Worm (Caenorhabditis elegans): ENCODE data around the gene fbxa-182.

Gene fbxa-182

DNA sequence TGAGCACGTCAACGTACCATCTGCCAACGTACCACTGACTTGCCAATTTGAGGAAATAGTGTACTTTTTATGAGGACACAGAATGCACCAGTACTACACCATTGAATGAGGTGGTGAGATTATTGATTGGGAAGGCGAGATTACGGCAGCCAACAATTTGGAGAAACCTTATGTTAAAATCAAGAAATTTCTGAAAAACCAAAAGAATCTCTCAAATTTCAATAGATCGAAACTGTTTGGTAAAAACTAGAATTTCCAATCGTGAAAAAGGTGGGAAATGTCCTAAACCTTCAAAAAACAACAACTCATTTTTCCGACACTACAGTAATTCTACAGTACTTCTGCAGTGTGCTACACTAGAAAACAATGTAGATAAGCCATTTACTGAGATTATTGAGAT lies 19.4 kb upstream of the fbxa-182 start, which contains the start of gene ceh-86 (continued):
- no peak for TF ChIP-seq snpc-4 (tag; optimal IDR thresholded peaks at IDR 0.05)
- TF ChIP-seq sdz-12 (GFP tag; optimal IDR thresholded peaks at IDR 0.05) = no peak

DNA sequence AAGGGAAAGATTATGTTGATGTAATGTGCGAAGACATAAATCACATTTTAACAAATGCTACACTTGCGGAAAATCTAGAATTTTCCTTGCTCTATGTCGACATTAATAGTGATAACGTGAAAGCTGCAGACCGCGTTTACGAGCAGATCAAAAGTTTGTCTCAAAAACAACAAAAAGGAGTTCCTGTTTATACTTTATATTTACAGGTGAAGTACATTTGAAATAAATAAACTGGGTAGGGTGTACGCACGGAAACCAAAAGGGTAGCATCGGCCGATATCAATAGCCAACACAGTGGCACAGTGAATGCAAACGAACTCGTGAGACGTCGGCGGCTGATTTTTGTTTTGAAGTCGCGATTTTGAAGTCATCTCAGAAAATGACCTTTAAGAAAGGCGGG lies 9.9 kb upstream of the fbxa-182 start:
- TF ChIP-seq F37D6.2 (tag; optimal IDR thresholded peaks at IDR 0.05) = no peak
- TF ChIP-seq snpc-4 (tag; optimal IDR thresholded peaks at IDR 0.05) = no peak
- TF ChIP-seq madf-9 (GFP tag; conservative IDR thresholded peaks at IDR 0.05) = no peak
- TF ChIP-seq tra-1 (GFP tag; IDR thresholded peaks at IDR 0.05) = no peak
- no peak for TF ChIP-seq daf-16 (GFP tag; optimal IDR thresholded peaks at IDR 0.05)
- TF ChIP-seq daf-16 (tag; optimal IDR thresholded peaks at IDR 0.05) = peak; percentile 80
- peak in 1 of 2 experiments; percentile 57 for TF ChIP-seq unc-62 (GFP tag; optimal IDR thresholded peaks at IDR 0.05 in 1 of 2)
- TF ChIP-seq unc-62 (tag; optimal IDR thresholded peaks at IDR 0.05) = no peak

DNA sequence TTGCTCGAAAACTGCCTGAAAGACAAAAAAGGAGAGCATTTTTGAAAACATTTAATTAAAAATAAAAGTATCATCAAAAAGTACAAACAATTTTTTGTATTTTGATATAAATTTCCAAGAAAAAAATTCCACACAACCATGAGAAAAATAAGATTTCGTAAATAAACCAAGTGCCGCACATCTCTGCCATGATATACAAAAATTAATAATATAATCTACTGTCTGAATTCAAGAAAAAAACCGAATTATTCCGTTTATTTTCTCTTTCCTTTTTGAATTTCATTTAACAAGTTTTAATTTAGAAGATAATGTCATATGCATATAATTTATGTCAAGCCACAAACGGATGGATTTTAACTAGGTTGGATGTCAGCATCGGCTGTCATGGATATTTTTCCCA lies 9.4 kb upstream of the fbxa-182 start, which contains the start of gene F42G2.2:
TSS of gene F42G2.2 (plus strand) at position 301 of the 400 bp plus-strand sequence.
- no peak for TF ChIP-seq Y5F2A.4 (GFP tag; optimal IDR thresholded peaks at IDR 0.05)
- no peak for TF ChIP-seq lin-13 (GFP tag; optimal IDR thresholded peaks at IDR 0.05)
- TF ChIP-seq vab-7 (GFP tag; IDR thresholded peaks at IDR 0.05) = no peak
- no peak for TF ChIP-seq ceh-62 (tag; optimal IDR thresholded peaks at IDR 0.05)
- TF ChIP-seq R02D3.7 (tag; optimal IDR thresholded peaks at IDR 0.05) = no peak
- TF ChIP-seq nhr-25 (tag; optimal IDR thresholded peaks at IDR 0.05; ENCODE audit: borderline replicate concordance, insufficient read depth) = no peak
- no peak for TF ChIP-seq F44E2.7 (GFP tag; IDR thresholded peaks at IDR 0.05)
- no peak for TF ChIP-seq F37D6.2 (tag; optimal IDR thresholded peaks at IDR 0.05)
- TF ChIP-seq hlh-30 (tag; optimal IDR thresholded peaks at IDR 0.05; ENCODE audit: insufficient read depth) = no peak
- no peak for TF ChIP-seq nhr-237 (tag; optimal IDR thresholded peaks at IDR 0.05)
- no peak for TF ChIP-seq ceh-82 (tag; optimal IDR thresholded peaks at IDR 0.05)
- no peak for TF ChIP-seq lin-29 (GFP tag; IDR thresholded peaks at IDR 0.05)
- no peak for TF ChIP-seq ZK546.5 (tag; optimal IDR thresholded peaks at IDR 0.05)
- no peak for TF ChIP-seq dmd-9 (GFP tag; IDR thresholded peaks at IDR 0.05)
- no peak for TF ChIP-seq nhr-42 (GFP tag; IDR thresholded peaks at IDR 0.05)

DNA sequence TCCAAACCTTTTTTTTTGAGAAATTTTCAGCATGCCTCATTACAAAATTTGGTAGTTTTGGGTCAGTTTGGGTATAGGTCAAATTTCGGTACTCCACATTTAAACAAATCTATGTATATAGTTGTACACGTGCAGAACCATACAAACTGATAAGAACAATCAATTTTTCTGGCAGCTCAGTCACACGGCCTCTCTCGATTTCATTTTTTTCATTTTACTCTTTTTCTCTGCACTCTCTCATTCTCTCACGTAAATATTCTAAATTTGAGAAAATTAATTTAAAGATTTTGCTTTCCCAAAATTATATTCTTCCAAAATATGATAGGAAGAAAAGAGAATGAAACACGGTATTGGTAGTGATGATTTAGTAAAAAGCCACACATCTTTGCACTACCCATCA lies 8.6 kb upstream of the fbxa-182 start:
- TF ChIP-seq fos-1 (tag; optimal IDR thresholded peaks at IDR 0.05) (no peak), lin-29 (GFP tag; IDR thresholded peaks at IDR 0.05) (no peak), hif-1 (tag; optimal IDR thresholded peaks at IDR 0.05) (peak in 1 of 2 experiments; percentile 35), daf-16 (GFP tag; optimal IDR thresholded peaks at IDR 0.05) (no peak), daf-16 (tag; optimal IDR thresholded peaks at IDR 0.05) (peak; percentile 63), hlh-11 (tag; optimal IDR thresholded peaks at IDR 0.05) (peak; percentile 47), dve-1 (tag; optimal IDR thresholded peaks at IDR 0.05; ENCODE audit: insufficient read depth) (peak; percentile 28), nhr-11 (tag; optimal IDR thresholded peaks at IDR 0.05) (no peak), spr-3 (GFP tag; optimal IDR thresholded peaks at IDR 0.05) (no peak), dmd-6 (GFP tag; IDR thresholded peaks at IDR 0.05) (peak; percentile 53), skn-1 (tag; optimal IDR thresholded peaks at IDR 0.05) (no peak), pqm-1 (tag; optimal IDR thresholded peaks at IDR 0.05) (peak; percentile 36), nhr-28 (tag; optimal IDR thresholded peaks at IDR 0.05) (peak; percentile 35), hlh-30 (tag; optimal IDR thresholded peaks at IDR 0.05; ENCODE audit: insufficient read depth) (peak; percentile 42), spr-1 (tag; optimal IDR thresholded peaks at IDR 0.05) (no peak), pha-4 (GFP tag; IDR thresholded peaks at IDR 0.05) (peak; percentile 39; the same call in 1 of the 2 replicates), pha-4 (tag; optimal IDR thresholded peaks at IDR 0.05) (no peak), egl-43 (GFP tag; IDR thresholded peaks at IDR 0.05) (no peak), mdl-1 (tag; optimal IDR thresholded peaks at IDR 0.05) (peak in 1 of 2 experiments; percentile 26), ceh-28 (tag; optimal IDR thresholded peaks at IDR 0.05) (no peak)
